Fruit fly (Drosophila melanogaster) whole organism, embryonic: Measurements from ENCODE around the gene CG8135.
A peak's percentile ranks its signal among the peaks of the same experiment; 100 is the strongest.

Experiments
- Awh ChIP-seq: fragments of 200-800 bp; sonication (Bioruptor generic); IDR thresholded peaks from 2 replicates; pipeline ENCODE4, ENCODE4 v1.3.6; 2022; ENCODE audit warnings: missing biosample characterization, missing genetic modification characterization
- CG11504 ChIP-seq: fragments of 200-800 bp; sonication (Bioruptor generic); optimal IDR thresholded peaks from 3 replicates; lab custom pipeline; 2019; ENCODE audit warnings: missing biosample characterization, mild to moderate bottlenecking, missing genetic modification characterization, moderate library complexity
- CG11695 ChIP-seq: fragments of 200-800 bp; sonication (Bioruptor generic); IDR thresholded peaks from 3 replicates; pipeline ENCODE4 v1.3.6; 2022; ENCODE audit warnings: missing biosample characterization, missing genetic modification characterization
- CG12744 ChIP-seq: fragments of 200-800 bp; sonication (Bioruptor generic); optimal IDR thresholded peaks from 2 replicates; lab custom pipeline; 2016; ENCODE audit warnings: missing biosample characterization, missing genetic modification characterization
- CG13894 ChIP-seq: fragments of 200-800 bp; sonication (Bioruptor generic); optimal IDR thresholded peaks from 3 replicates; lab custom pipeline; 2018; ENCODE audit warnings: missing biosample characterization, mild to moderate bottlenecking, missing genetic modification characterization, moderate library complexity
- CG15269 ChIP-seq: fragments of 200-800 bp; sonication (Bioruptor generic); optimal IDR thresholded peaks from 2 replicates; lab custom pipeline; 2018; ENCODE audit warnings: missing biosample characterization, mild to moderate bottlenecking, missing genetic modification characterization, moderate library complexity
- CG17328 ChIP-seq: fragments of 200-800 bp; sonication (Bioruptor generic); IDR thresholded peaks from 2 replicates; pipeline ENCODE4 v1.3.6; 2022; ENCODE audit warnings: missing biosample characterization, missing genetic modification characterization
- CG18599 ChIP-seq: fragments of 200-800 bp; sonication (Bioruptor generic); optimal IDR thresholded peaks from 3 replicates; lab custom pipeline; 2017; ENCODE audit warnings: missing biosample characterization, missing genetic modification characterization, mild to moderate bottlenecking, moderate library complexity, missing genetic modification reagents
- CG32767 ChIP-seq: fragments of 200-800 bp; sonication (Bioruptor generic); IDR thresholded peaks from 2 replicates; pipeline ENCODE4 v1.3.6; 2022; ENCODE audit warnings: missing biosample characterization, missing genetic modification characterization
- CG33213 ChIP-seq: fragments of 200-800 bp; sonication (Bioruptor generic); optimal IDR thresholded peaks from 3 replicates; lab custom pipeline; 2016; ENCODE audit warnings: missing biosample characterization, missing genetic modification characterization
- CG3995 ChIP-seq: fragments of 200-800 bp; sonication (Bioruptor generic); optimal IDR thresholded peaks from 3 replicates; lab custom pipeline; 2016; ENCODE audit warnings: missing biosample characterization, missing genetic modification characterization
- CG4360 ChIP-seq: fragments of 200-800 bp; sonication (Bioruptor generic); IDR thresholded peaks from 2 replicates; pipeline ENCODE4 v1.3.6; 2022; ENCODE audit warnings: missing biosample characterization, missing genetic modification characterization
- CG7357 ChIP-seq: fragments of 200-800 bp; sonication (Bioruptor generic); IDR thresholded peaks from 3 replicates; pipeline ENCODE4 v1.3.6; 2022; ENCODE audit warnings: missing biosample characterization, missing genetic modification characterization
- CG7372 ChIP-seq: fragments of 200-800 bp; sonication (Bioruptor generic); IDR thresholded peaks from 2 replicates; pipeline ENCODE4 v1.3.6; 2022; ENCODE audit warnings: missing biosample characterization, missing genetic modification characterization
- CG8359 ChIP-seq: fragments of 200-800 bp; sonication (Bioruptor generic); optimal IDR thresholded peaks from 2 replicates; lab custom pipeline; 2017; ENCODE audit warnings: missing biosample characterization, mild to moderate bottlenecking, missing genetic modification characterization, borderline replicate concordance
- D ChIP-seq, 2 experiments: fragments of 200-800 bp in 1 of 2; fragments of >200 bp in 1 of 2; sonication (Bioruptor generic) in 1 of 2; optimal IDR thresholded peaks; 2 replicates in 1 of 2; 3 replicates in 1 of 2; lab custom pipeline; 2017; ENCODE audit warnings: mild to moderate bottlenecking in 1 of 2, missing biosample characterization in 1 of 2, missing genetic modification characterization in 1 of 2, missing genetic modification reagents in 1 of 2
- Nf-YA ChIP-seq: fragments of 200-800 bp; sonication (Bioruptor generic); IDR thresholded peaks from 2 replicates; pipeline ENCODE4 v1.3.6; 2022; ENCODE audit warnings: missing biosample characterization, missing genetic modification characterization
- Scr ChIP-seq: fragments of 200-800 bp; sonication (Bioruptor generic); IDR thresholded peaks from 2 replicates; pipeline ENCODE4 v1.3.6; 2022; ENCODE audit warnings: missing biosample characterization, missing genetic modification characterization; ENCODE audit not compliant: partially characterized antibody
- br ChIP-seq: fragments of >200 bp; optimal IDR thresholded peaks from 2 replicates; lab custom pipeline; 2017
- crol ChIP-seq: fragments of 200-800 bp; sonication (Bioruptor generic); IDR thresholded peaks from 2 replicates; pipeline ENCODE4 v1.3.6; 2022; ENCODE audit warnings: missing biosample characterization, missing genetic modification characterization
- crp ChIP-seq, 2 experiments: fragments of 200-800 bp; sonication (Bioruptor generic); optimal IDR thresholded peaks; 2 replicates in 1 of 2; 3 replicates in 1 of 2; lab custom pipeline; 2017; ENCODE audit warnings: missing biosample characterization in 2 of 2, missing genetic modification characterization in 2 of 2, mild to moderate bottlenecking in 1 of 2, moderate library complexity in 1 of 2
- eyg ChIP-seq: fragments of 200-800 bp; sonication (Bioruptor generic); optimal IDR thresholded peaks from 3 replicates; lab custom pipeline; 2016; ENCODE audit warnings: missing biosample characterization, missing genetic modification characterization
- nmo ChIP-seq: fragments of 200-800 bp; sonication (Bioruptor generic); optimal IDR thresholded peaks from 2 replicates; lab custom pipeline; 2018; ENCODE audit warnings: missing biosample characterization, mild to moderate bottlenecking, missing genetic modification characterization, moderate library complexity
- pnt ChIP-seq: fragments of 200-800 bp; sonication (Bioruptor generic); optimal IDR thresholded peaks from 3 replicates; lab custom pipeline; 2016; ENCODE audit warnings: missing biosample characterization, missing genetic modification characterization
- tap ChIP-seq: fragments of 200-800 bp; optimal IDR thresholded peaks from 3 replicates; lab custom pipeline; 2019; ENCODE audit warnings: missing biosample characterization, mild to moderate bottlenecking, missing genetic modification characterization, moderate library complexity

The CG8135 gene

dm6 chr3R:9456373-9456772 is 52.2 kb downstream of the CG8135 start, which contains the start of gene GstZ1 (continued):
- TF ChIP-seq CG17328 (no peak), Scr (GFP tag; lab: Robert Waterston, UW) (peak; percentile 68), tap (no peak), CG12744 (no peak), Nf-YA (GFP tag; lab: Robert Waterston, UW) (no peak), CG32767 (GFP tag; lab: Robert Waterston, UW) (no peak), nmo (GFP tag; lab: Kevin White, UChicago) (no peak), crol (no peak), br (lab: Kevin White, UChicago) (no peak), CG18599 (GFP tag; lab: Kevin White, UChicago) (no peak), eyg (no peak), Awh (GFP tag; lab: Robert Waterston, UW) (no peak), CG8359 (no peak), CG33213 (GFP tag; lab: Kevin White, UChicago) (no peak), D (optimal IDR thresholded peaks at IDR 0.05; lab: Kevin White, UChicago) (no peak), D (GFP tag; optimal IDR thresholded peaks at IDR 0.05; lab: Kevin White, UChicago) (no peak), CG4360 (GFP tag; lab: Robert Waterston, UW) (no peak), CG13894 (tag; lab: Kevin White, UChicago) (peak; percentile 20), CG11695 (GFP tag; lab: Robert Waterston, UW) (no peak), CG7357 (GFP tag; lab: Robert Waterston, UW) (no peak), pnt (GFP tag; lab: Kevin White, UChicago) (no peak), CG3995 (GFP tag; lab: Kevin White, UChicago) (peak; percentile 94), CG15269 (tag; lab: Kevin White, UChicago) (no peak), CG11504 (no peak), crp (GFP tag; optimal IDR thresholded peaks at IDR 0.05; lab: Kevin White, UChicago) (peak; percentile 4 to 83), CG7372 (GFP tag; lab: Robert Waterston, UW) (no peak)
- TF ChIP-seq, all 482 proteins: peak for 36
